Fruit fly (Drosophila melanogaster): ENCODE measurements around the gene CG17896.

Gene CG17896

dm6 chrX:494607-495006, 1.3 kb upstream of the CG17896 start, which contains the start of gene CG17778 (continued):
- TF ChIP-seq D (optimal IDR thresholded peaks at IDR 0.05), result no peak
- no peak for TF ChIP-seq D (GFP tag; optimal IDR thresholded peaks at IDR 0.05)
- TF ChIP-seq Gsc (GFP tag; IDR thresholded peaks at IDR 0.05), result no peak
- no peak for TF ChIP-seq gt (GFP tag; IDR thresholded peaks at IDR 0.05)
- peak; percentile 28 for TF ChIP-seq Nf-YB (GFP tag; optimal IDR thresholded peaks at IDR 0.05)
- TF ChIP-seq prd (optimal IDR thresholded peaks at IDR 0.05), result no peak
- 0 out of 3 replicates have a peak, but pooled peaks have one; percentile 26 for TF ChIP-seq prd (GFP tag; IDR thresholded peaks at IDR 0.05)
- no peak for TF ChIP-seq Bteb2 (GFP tag; optimal IDR thresholded peaks at IDR 0.05)
- TF ChIP-seq CG2120 (GFP tag; optimal IDR thresholded peaks at IDR 0.05), result peak; percentile 32
- TF ChIP-seq amos (GFP tag; IDR thresholded peaks at IDR 0.05; ENCODE audit: partially characterized antibody), result no peak
- TF ChIP-seq CG8290 (GFP tag; optimal IDR thresholded peaks at IDR 0.05), result no peak
- peak in 1 of 2 experiments; percentile 28 for TF ChIP-seq CG8290 (tag; optimal IDR thresholded peaks at IDR 0.05)
- no peak for TF ChIP-seq schlank (tag; optimal IDR thresholded peaks at IDR 0.05)
- TF ChIP-seq GATAe (GFP tag; conservative IDR thresholded peaks at IDR 0.05), result no peak
- no peak for TF ChIP-seq CG11085 (GFP tag; IDR thresholded peaks at IDR 0.05)
- no peak for TF ChIP-seq YL-1 (GFP tag; optimal IDR thresholded peaks at IDR 0.05)
- TF ChIP-seq sd (tag; optimal IDR thresholded peaks at IDR 0.05), result peak; percentile 55
- no peak for TF ChIP-seq CG7745 (tag; optimal IDR thresholded peaks at IDR 0.05)
- TF ChIP-seq Sox102F (GFP tag; optimal IDR thresholded peaks at IDR 0.05), result no peak
- TF ChIP-seq toy (GFP tag; IDR thresholded peaks at IDR 0.05), result no peak
- TF ChIP-seq CG14014 (GFP tag; IDR thresholded peaks at IDR 0.05), result 0 out of 2 replicates have a peak, but pooled peaks have one; percentile 36
- no peak for TF ChIP-seq CG1603 (tag; optimal IDR thresholded peaks at IDR 0.05)
- TF ChIP-seq btn (GFP tag; optimal IDR thresholded peaks at IDR 0.05), result no peak
- TF ChIP-seq NC2α (GFP tag; optimal IDR thresholded peaks at IDR 0.05), result no peak
- no peak for TF ChIP-seq Meics (GFP tag; optimal IDR thresholded peaks at IDR 0.05)
- no peak for TF ChIP-seq sc (optimal IDR thresholded peaks at IDR 0.05)
- TF ChIP-seq sc (GFP tag; optimal IDR thresholded peaks at IDR 0.05), result no peak
- no peak for TF ChIP-seq otp (GFP tag; IDR thresholded peaks at IDR 0.05)
- TF ChIP-seq Dad (GFP tag; optimal IDR thresholded peaks at IDR 0.05), result no peak
- TF ChIP-seq Sox100B (GFP tag; optimal IDR thresholded peaks at IDR 0.05), result no peak
- no peak for TF ChIP-seq bcd (GFP tag; optimal IDR thresholded peaks at IDR 0.05)
- no peak for TF ChIP-seq stwl (tag; optimal IDR thresholded peaks at IDR 0.05)
- TF ChIP-seq pros (GFP tag; optimal IDR thresholded peaks at IDR 0.05), result no peak
- TF ChIP-seq Trl (optimal IDR thresholded peaks at IDR 0.05), result peak; percentile 32 to 46
- no peak for TF ChIP-seq Trl (GFP tag; optimal IDR thresholded peaks at IDR 0.05)
- no peak for TF ChIP-seq usp (GFP tag; optimal IDR thresholded peaks at IDR 0.05)
- no peak for TF ChIP-seq CG32532 (GFP tag; IDR thresholded peaks at IDR 0.05)
- no peak for TF ChIP-seq chinmo (GFP tag; IDR thresholded peaks at IDR 0.05; ENCODE audit: partially characterized antibody)
- no peak for TF ChIP-seq sqz (GFP tag; optimal IDR thresholded peaks at IDR 0.05)
- TF ChIP-seq cwo (GFP tag; optimal IDR thresholded peaks at IDR 0.05), result peak; percentile 2
- no peak for TF ChIP-seq ac (GFP tag; optimal IDR thresholded peaks at IDR 0.05)
- no peak for TF ChIP-seq MESR4 (GFP tag; optimal IDR thresholded peaks at IDR 0.05)
- no peak for TF ChIP-seq gsb-n (tag; optimal IDR thresholded peaks at IDR 0.05)
- TF ChIP-seq scrt (GFP tag; optimal IDR thresholded peaks at IDR 0.05), result no peak
- TF ChIP-seq emc (GFP tag; optimal IDR thresholded peaks at IDR 0.05), result no peak
- TF ChIP-seq Hr3 (GFP tag; optimal IDR thresholded peaks at IDR 0.05), result no peak
- no peak for TF ChIP-seq CG11723 (GFP tag; optimal IDR thresholded peaks at IDR 0.05)
- TF ChIP-seq CG10431 (GFP tag; optimal IDR thresholded peaks at IDR 0.05), result no peak
- no peak for TF ChIP-seq Usf (GFP tag; optimal IDR thresholded peaks at IDR 0.05)
- TF ChIP-seq CG15011 (GFP tag; optimal IDR thresholded peaks at IDR 0.05), result no peak
- no peak for TF ChIP-seq dmrt11E (tag; optimal IDR thresholded peaks at IDR 0.05)
- TF ChIP-seq shn (GFP tag; optimal IDR thresholded peaks at IDR 0.05), result no peak
- no peak for TF ChIP-seq CG15073 (GFP tag; optimal IDR thresholded peaks at IDR 0.05)

Data from whole organism, embryonic.